Worm (Caenorhabditis elegans): ENCODE measurements around the gene srt-53.

The srt-53 gene

DNA sequence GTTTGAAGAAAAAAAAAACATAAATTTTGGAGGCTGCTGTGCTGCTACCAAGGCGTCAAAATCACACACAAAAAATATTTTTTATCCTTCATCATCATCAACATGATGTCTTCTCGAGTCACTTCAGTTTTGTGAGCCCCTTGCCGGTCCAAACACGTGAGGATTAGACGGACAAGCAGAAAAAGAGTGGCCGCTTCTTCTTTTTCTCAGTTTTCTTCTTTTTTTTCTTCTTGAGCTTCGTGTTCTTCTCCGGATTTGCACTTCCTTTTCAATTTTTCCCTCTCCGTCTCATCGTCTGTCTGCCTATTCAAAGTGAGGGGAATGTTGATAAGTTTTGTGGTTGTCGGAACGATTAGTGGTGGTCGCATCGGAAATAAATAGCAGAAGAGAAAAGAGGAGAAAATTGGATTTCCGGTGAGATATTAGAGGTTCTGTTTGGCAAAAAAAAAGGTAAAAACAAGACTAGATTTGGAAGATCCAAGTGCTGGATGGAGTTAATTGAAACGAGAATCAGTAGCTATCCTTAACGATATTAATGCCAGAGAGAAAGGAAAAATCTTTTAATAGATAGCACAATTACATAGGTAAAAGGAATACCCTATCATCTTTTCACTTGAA lies 40.3 kb upstream of the srt-53 start:
- TF ChIP-seq cebp-1 (GFP tag; IDR thresholded peaks at IDR 0.05) (no peak), cebp-1 (tag; optimal IDR thresholded peaks at IDR 0.05) (peak; percentile 25), ets-4 (GFP tag; optimal IDR thresholded peaks at IDR 0.05) (no peak), somi-1 (GFP tag; optimal IDR thresholded peaks at IDR 0.05) (peak; percentile 20), mel-28 (tag; optimal IDR thresholded peaks at IDR 0.05; ENCODE audit: borderline replicate concordance) (no peak), K12H6.12 (tag; optimal IDR thresholded peaks at IDR 0.05) (peak; percentile 10), ztf-6 (GFP tag; IDR thresholded peaks at IDR 0.05) (no peak), zfh-2 (GFP tag; conservative IDR thresholded peaks at IDR 0.05) (peak; percentile 56)

DNA sequence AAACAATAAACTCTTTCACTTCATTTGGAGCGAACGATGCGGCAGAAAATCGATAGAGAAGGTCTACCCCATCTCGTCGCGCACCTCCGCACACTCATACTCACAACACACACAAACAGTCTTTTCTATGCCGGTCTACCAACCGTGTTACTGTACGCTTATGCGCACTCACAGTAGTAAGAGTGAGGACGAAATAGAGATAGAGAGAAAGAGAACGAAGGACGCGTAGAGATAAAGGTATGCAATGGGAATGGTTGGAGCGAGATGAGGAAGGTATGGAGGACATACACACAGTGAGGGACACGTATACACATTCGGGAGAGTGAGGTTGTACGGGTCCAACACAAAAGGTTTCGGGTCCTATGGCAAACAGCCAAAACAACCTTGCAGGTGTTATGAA lies 38.6 kb upstream of the srt-53 start:
- TF ChIP-seq pha-4 (tag; optimal IDR thresholded peaks at IDR 0.05) (no peak), mcd-1 (GFP tag; IDR thresholded peaks at IDR 0.05) (0 out of 2 replicates have a peak, but pooled peaks have one; percentile 22), cebp-1 (GFP tag; IDR thresholded peaks at IDR 0.05) (no peak), cebp-1 (tag; optimal IDR thresholded peaks at IDR 0.05) (peak; percentile 44), ztf-3 (GFP tag; optimal IDR thresholded peaks at IDR 0.05) (no peak), ceh-27 (GFP tag; optimal IDR thresholded peaks at IDR 0.05) (peak; percentile 49), nfyb-1 (GFP tag; IDR thresholded peaks at IDR 0.05) (no peak), nhr-80 (tag; optimal IDR thresholded peaks at IDR 0.05) (peak; percentile 44), snpc-4 (GFP tag; optimal IDR thresholded peaks at IDR 0.05) (no peak), snpc-4 (tag; optimal IDR thresholded peaks at IDR 0.05) (peak in 2 of 4 experiments; percentile 14 to 22), hmg-1.2 (GFP tag; IDR thresholded peaks at IDR 0.05) (peak; percentile 44; the same call in 1 of the 2 replicates), dox-1 (GFP tag; IDR thresholded peaks at IDR 0.05) (peak; percentile 44; the same call in 1 of the 2 replicates), attf-5 (GFP tag; optimal IDR thresholded peaks at IDR 0.05) (peak; percentile 62)

DNA sequence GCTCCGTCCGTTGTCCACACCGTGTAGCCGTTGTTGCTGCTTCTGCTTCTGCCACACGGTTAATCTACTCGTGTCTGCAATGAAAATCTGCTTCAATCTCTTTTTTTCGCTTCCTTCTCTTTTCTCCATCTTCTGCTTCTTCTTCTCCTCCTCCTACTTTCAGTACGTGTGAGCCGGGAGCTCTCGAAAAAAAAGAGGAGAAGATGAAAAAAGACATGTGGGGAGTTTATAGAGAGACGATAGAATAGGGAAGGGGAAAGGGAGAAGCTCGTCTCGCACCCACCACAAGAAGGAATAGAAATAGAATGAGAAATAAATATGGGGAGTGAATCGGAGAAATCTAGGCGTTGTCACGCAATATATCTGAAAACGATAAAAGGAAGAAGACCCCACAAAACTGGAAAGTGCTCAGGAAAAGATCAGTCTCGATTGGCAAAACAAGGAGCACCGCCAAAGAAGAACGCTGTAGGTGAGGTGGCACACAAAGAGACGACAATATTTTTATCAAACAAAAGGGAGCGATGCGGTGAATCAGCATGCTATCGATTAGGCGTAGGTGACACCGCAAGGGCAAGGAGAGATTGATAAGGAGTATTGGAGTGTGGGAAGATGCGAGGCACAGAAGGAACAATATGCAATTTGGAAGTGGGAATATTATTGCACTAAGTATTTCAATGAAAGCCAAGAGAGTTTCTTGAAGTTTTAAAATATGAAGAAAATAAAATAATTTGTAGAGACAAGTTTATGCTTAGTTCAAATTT lies 37.7 kb upstream of the srt-53 start, which contains the start of gene let-413:
Gene let-413, minus strand, starts transcription at position 76 of the 761 bp plus-strand sequence.
- TF ChIP-seq nhr-80 (tag; optimal IDR thresholded peaks at IDR 0.05): peak; percentile 70
- TF ChIP-seq hsf-1 (GFP tag; IDR thresholded peaks at IDR 0.05): no peak
- peak; percentile 15 for TF ChIP-seq zfh-2 (GFP tag; conservative IDR thresholded peaks at IDR 0.05)
- no peak for TF ChIP-seq tbp1 (GFP tag; optimal IDR thresholded peaks at IDR 0.05)

DNA sequence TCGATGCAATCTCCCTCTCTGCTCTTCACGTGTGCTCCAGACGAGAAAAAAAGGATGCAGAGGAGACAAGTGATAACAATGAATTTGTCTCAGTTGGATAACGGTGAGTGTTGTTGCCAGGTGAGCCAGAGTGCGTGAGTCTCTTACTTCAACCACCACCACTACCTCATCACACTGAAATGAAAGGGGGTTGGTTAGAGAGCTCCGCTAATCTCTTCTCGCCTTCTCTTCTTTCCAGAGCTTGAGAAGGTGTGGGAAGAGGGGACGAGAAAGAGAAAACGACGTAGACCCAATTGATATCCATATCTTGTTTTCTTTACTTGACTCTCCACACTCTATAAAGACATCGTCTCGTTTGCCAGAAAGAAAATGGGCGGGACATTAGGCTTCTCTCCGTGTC lies 31.2 kb upstream of the srt-53 start:
- no peak for TF ChIP-seq egrh-3 (GFP tag; IDR thresholded peaks at IDR 0.05)
- no peak for TF ChIP-seq let-607 (tag; optimal IDR thresholded peaks at IDR 0.05)
- no peak for TF ChIP-seq K12H6.12 (tag; optimal IDR thresholded peaks at IDR 0.05)
- TF ChIP-seq F55B11.4 (tag; optimal IDR thresholded peaks at IDR 0.05; ENCODE audit: borderline replicate concordance, insufficient read depth): no peak
- no peak for TF ChIP-seq ceh-58 (GFP tag; IDR thresholded peaks at IDR 0.05)
- no peak for TF ChIP-seq rpc-1 (optimal IDR thresholded peaks at IDR 0.05)
- no peak for TF ChIP-seq rpc-1 (tag; optimal IDR thresholded peaks at IDR 0.05)
- TF ChIP-seq B0019.2 (GFP tag; conservative IDR thresholded peaks at IDR 0.05): no peak
- TF ChIP-seq F22D6.2 (tag; optimal IDR thresholded peaks at IDR 0.05): no peak
- TF ChIP-seq bed-1 (GFP tag; IDR thresholded peaks at IDR 0.05): no peak
- TF ChIP-seq dox-1 (GFP tag; IDR thresholded peaks at IDR 0.05): no peak
- TF ChIP-seq B0035.1 (tag; optimal IDR thresholded peaks at IDR 0.05): no peak
- TF ChIP-seq madf-10 (tag; optimal IDR thresholded peaks at IDR 0.05): no peak
